Worm (Caenorhabditis elegans): ENCODE data around the gene E02A10.4.

DNA sequence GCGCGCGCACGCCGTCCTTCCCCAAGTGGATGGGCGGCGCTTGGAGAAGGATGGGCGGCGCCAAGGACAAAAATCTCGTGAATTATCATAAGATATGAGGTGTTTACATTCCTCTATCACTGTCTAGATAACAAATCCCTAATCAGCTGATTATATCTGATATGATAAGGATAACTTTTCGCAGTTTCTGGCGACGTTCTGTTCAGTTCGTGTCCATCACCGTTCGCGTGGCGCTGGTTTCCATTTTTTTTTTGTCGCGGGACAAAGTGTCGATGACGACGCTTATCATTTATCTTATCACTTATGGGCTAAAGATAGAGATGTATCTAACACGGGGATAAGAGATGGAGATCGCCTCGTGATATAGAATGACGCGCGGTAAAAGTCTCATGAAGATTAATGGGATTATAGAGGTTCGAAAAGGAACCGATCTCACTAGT lies 14.4 kb downstream of the E02A10.4 start:
- TF ChIP-seq K02D7.2 (tag; optimal IDR thresholded peaks at IDR 0.05) (no peak), fax-1 (tag; optimal IDR thresholded peaks at IDR 0.05) (no peak), nfya-1 (tag; optimal IDR thresholded peaks at IDR 0.05) (no peak), pha-2 (tag; optimal IDR thresholded peaks at IDR 0.05) (no peak), ceh-18 (tag; optimal IDR thresholded peaks at IDR 0.05) (no peak), F13H6.1 (tag; optimal IDR thresholded peaks at IDR 0.05) (no peak), ama-1 (optimal IDR thresholded peaks at IDR 0.05) (no peak), elt-2 (tag; optimal IDR thresholded peaks at IDR 0.05) (no peak), ceh-9 (tag; optimal IDR thresholded peaks at IDR 0.05) (no peak), elt-4 (tag; optimal IDR thresholded peaks at IDR 0.05) (no peak), unc-55 (GFP tag; optimal IDR thresholded peaks at IDR 0.05) (no peak), dmd-4 (tag; optimal IDR thresholded peaks at IDR 0.05; ENCODE audit: borderline replicate concordance) (no peak)
